Worm (Caenorhabditis elegans) whole organism, early embryonic: ENCODE measurements around the gene K11H12.9.

Source experiments
- B0310.2 ChIP-seq: sonication (generic microtip); optimal IDR thresholded peaks from 2 replicates; lab custom pipeline; 2016; ENCODE audit warnings: mild to moderate bottlenecking, missing genetic modification characterization, missing compliant biosample characterization
- F13C5.2 ChIP-seq: sonication (generic microtip); optimal IDR thresholded peaks from 2 replicates; lab custom pipeline; 2017; ENCODE audit warnings: mild to moderate bottlenecking, missing genetic modification characterization, inconsistent platforms, missing compliant biosample characterization
- aly-1 ChIP-seq: sonication (generic microtip); optimal IDR thresholded peaks from 2 replicates; lab custom pipeline; 2016; ENCODE audit warnings: missing genetic modification characterization, missing compliant biosample characterization
- ama-1 ChIP-seq: fragments of 150-350 bp; optimal IDR thresholded peaks from 2 replicates; lab custom pipeline; 2014
- ceh-13 ChIP-seq: fragments of 200-800 bp; sonication (Bioruptor generic); optimal IDR thresholded peaks from 2 replicates; lab custom pipeline; 2018; ENCODE audit warnings: mild to moderate bottlenecking, missing genetic modification characterization, missing compliant biosample characterization
- ceh-36 ChIP-seq: sonication (generic microtip); optimal IDR thresholded peaks from 2 replicates; lab custom pipeline; 2016; ENCODE audit warnings: missing genetic modification characterization, inconsistent platforms, missing compliant biosample characterization
- ets-7 ChIP-seq: sonication (generic microtip); optimal IDR thresholded peaks from 2 replicates; lab custom pipeline; 2016; ENCODE audit warnings: missing genotype, missing genetic modification characterization, missing compliant biosample characterization
- flt-1 ChIP-seq: fragments of 200-800 bp; sonication (Bioruptor generic); IDR thresholded peaks from 2 replicates; pipeline ENCODE4 v1.3.6; 2022; ENCODE audit warnings: missing genetic modification characterization, missing compliant biosample characterization
- hmbx-1 ChIP-seq: sonication (generic microtip); optimal IDR thresholded peaks from 2 replicates; lab custom pipeline; 2016; ENCODE audit warnings: mild to moderate bottlenecking, missing genetic modification characterization, missing compliant biosample characterization
- hmg-4 ChIP-seq: fragments of 200-800 bp; sonication (Bioruptor generic); optimal IDR thresholded peaks from 2 replicates; lab custom pipeline; 2018; ENCODE audit warnings: mild to moderate bottlenecking, missing genetic modification characterization, missing compliant biosample characterization
- hnd-1 ChIP-seq: sonication (generic microtip); optimal IDR thresholded peaks from 2 replicates; lab custom pipeline; 2016; ENCODE audit warnings: missing genetic modification characterization, missing compliant biosample characterization
- pes-1 ChIP-seq: fragments of 200-800 bp; sonication (Bioruptor generic); IDR thresholded peaks from 2 replicates; pipeline ENCODE4 v1.3.6; 2022; ENCODE audit warnings: missing genetic modification reagents, missing genetic modification characterization, missing compliant biosample characterization
- scrt-1 ChIP-seq: fragments of 200-800 bp; sonication (Bioruptor generic); IDR thresholded peaks from 2 replicates; pipeline ENCODE4 v1.3.6; 2022; ENCODE audit warnings: missing genetic modification characterization, missing compliant biosample characterization
- sea-1 ChIP-seq: fragments of 200-800 bp; sonication (Bioruptor generic); conservative IDR thresholded peaks from 2 replicates; pipeline ENCODE4 v1.3.6; 2022; ENCODE audit warnings: missing genetic modification characterization, missing compliant biosample characterization
- tbx-11 ChIP-seq: fragments of 200-800 bp; sonication (Bioruptor generic); IDR thresholded peaks from 2 replicates; pipeline ENCODE4 v1.3.6; 2022; ENCODE audit warnings: missing genetic modification characterization, missing compliant biosample characterization
- tbx-37 ChIP-seq: fragments of 200-800 bp; sonication (Bioruptor generic); conservative IDR thresholded peaks from 2 replicates; pipeline ENCODE4 v1.3.6; 2022; ENCODE audit warnings: missing genetic modification reagents, missing genetic modification characterization, missing compliant biosample characterization
- tra-4 ChIP-seq: sonication (generic microtip); optimal IDR thresholded peaks from 2 replicates; lab custom pipeline; 2017; ENCODE audit warnings: missing genetic modification characterization, missing compliant biosample characterization

K11H12.9 gene

DNA sequence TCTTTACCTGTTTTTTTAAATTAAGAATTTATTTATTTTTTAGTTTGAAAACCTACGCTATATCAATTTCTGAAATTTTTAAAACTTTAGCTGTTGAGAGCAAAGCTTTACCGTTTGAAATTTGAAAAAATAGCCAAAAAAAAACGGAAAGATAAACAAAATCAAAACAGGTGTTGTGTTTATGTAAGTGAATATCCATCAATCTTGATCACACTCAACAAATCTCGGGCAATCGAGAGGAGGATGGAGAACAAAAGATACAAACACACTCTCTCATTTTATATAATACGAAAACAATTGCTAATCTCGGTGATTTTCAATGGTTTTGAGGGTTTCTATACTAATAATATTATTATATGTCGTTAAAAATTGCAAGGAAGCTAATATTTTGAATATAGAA is 12.2 kb downstream of the K11H12.9 start:
- no peak for TF ChIP-seq ceh-13 (GFP tag; lab: Kevin White, UChicago)
- TF ChIP-seq tbx-11 = no peak
- TF ChIP-seq pes-1 (GFP tag; lab: Robert Waterston, UW) = no peak
- TF ChIP-seq tra-4 (tag; lab: Kevin White, UChicago) = no peak
- TF ChIP-seq ceh-36 (tag; lab: Kevin White, UChicago) = no peak
- TF ChIP-seq hnd-1 (tag; lab: Kevin White, UChicago) = no peak
- no peak for TF ChIP-seq B0310.2 (tag; lab: Kevin White, UChicago)
- no peak for TF ChIP-seq hmg-4 (GFP tag; lab: Kevin White, UChicago)
- no peak for TF ChIP-seq hmbx-1
- no peak for TF ChIP-seq flt-1 (GFP tag; lab: Robert Waterston, UW)
- TF ChIP-seq tbx-37 (GFP tag; lab: Robert Waterston, UW) = no peak
- TF ChIP-seq F13C5.2 (tag; lab: Kevin White, UChicago) = no peak
- TF ChIP-seq scrt-1 (GFP tag; lab: Robert Waterston, UW) = no peak
- no peak for TF ChIP-seq sea-1
- TF ChIP-seq aly-1 (tag; lab: Kevin White, UChicago) = no peak

DNA sequence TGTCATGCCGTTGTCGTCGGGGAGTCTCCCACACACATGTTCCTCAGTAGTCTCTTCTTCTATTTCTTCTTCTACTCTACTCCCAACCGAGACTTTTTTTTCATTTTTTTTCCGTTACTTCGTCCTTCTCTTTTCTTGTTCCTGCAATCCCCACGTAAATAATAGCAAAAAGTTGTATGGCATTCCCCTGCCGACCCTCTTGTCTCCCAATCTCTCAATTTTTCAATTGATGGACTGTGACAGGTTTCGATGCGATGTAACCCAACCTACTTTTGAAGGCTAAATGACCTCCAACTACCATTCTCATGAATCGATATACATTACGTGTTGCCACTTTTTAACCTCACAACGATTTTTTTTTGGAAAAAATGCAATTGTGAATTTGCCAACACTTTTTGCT is 14.7 kb downstream of the K11H12.9 start:
- no peak for TF ChIP-seq ama-1 (lab: Kevin White, UChicago)
- TF ChIP-seq hmbx-1 = no peak
- no peak for TF ChIP-seq ets-7 (tag; lab: Kevin White, UChicago)
- TF ChIP-seq tra-4 (tag; lab: Kevin White, UChicago) = no peak
- TF ChIP-seq aly-1 (tag; lab: Kevin White, UChicago) = no peak
- no peak for TF ChIP-seq hnd-1 (tag; lab: Kevin White, UChicago)
- no peak for TF ChIP-seq sea-1

ce11 chrIV:665225-665624 is 15.8 kb downstream of the K11H12.9 start, which contains the start of gene K11H12.7:
TSS of gene K11H12.7 (plus strand) at chrIV:665525.
- TF ChIP-seq hnd-1 (tag; lab: Kevin White, UChicago) = no peak
- no peak for TF ChIP-seq F13C5.2 (tag; lab: Kevin White, UChicago)
- no peak for TF ChIP-seq tbx-11
- no peak for TF ChIP-seq tra-4 (tag; lab: Kevin White, UChicago)
- TF ChIP-seq B0310.2 (tag; lab: Kevin White, UChicago) = no peak
- no peak for TF ChIP-seq scrt-1 (GFP tag; lab: Robert Waterston, UW)
- no peak for TF ChIP-seq aly-1 (tag; lab: Kevin White, UChicago)
- no peak for TF ChIP-seq hmg-4 (GFP tag; lab: Kevin White, UChicago)
- no peak for TF ChIP-seq sea-1
- TF ChIP-seq ets-7 (tag; lab: Kevin White, UChicago) = no peak
- TF ChIP-seq tbx-37 (GFP tag; lab: Robert Waterston, UW) = no peak
- TF ChIP-seq ceh-36 (tag; lab: Kevin White, UChicago) = no peak
- TF ChIP-seq ceh-13 (GFP tag; lab: Kevin White, UChicago) = no peak
- no peak for TF ChIP-seq hmbx-1
- no peak for TF ChIP-seq pes-1 (GFP tag; lab: Robert Waterston, UW)

DNA sequence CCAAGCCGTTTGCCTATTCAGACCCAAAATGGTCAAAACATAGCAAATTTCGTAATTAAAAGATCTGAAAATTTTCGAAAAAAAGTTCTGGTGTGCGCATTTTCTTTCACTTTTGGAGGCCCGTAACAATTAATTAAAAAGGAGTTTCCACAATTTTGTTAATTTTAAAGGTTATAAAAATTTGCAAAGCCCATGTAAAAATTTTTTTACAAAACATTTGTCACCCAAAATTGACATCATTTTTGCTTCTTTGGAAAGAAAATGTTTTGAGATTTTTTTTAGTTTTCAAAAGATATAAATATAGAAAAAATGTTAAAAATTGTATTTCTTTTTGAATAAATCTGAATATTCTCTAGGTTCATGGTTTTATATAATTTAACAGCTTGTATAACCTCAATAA is 17.5 kb downstream of the K11H12.9 start, which contains the start of gene K11H12.6:
Gene K11H12.6 (plus strand): TSS at position 301 of the 400 bp plus-strand sequence.
- TF ChIP-seq B0310.2 (tag; lab: Kevin White, UChicago) = no peak

DNA sequence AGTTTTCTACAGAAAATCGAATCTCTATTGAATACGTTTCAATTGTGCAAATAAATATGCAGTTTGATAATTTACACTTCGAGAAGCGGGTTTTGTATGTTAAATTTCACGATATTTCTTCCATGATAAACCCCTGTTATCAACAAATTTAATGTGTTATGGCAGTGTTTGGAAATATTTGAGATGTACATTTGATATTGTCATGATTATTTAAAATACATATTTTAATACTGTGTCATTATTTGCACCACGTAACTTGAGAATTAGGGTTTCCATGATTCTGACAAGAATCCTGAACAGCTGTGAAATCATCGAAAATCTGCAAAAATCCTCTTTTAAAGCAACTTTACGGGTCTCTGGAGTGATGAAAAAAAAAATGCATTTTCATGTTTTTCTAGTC is 21.0 kb downstream of the K11H12.9 start, which contains the start of gene K11H12.11:
Gene K11H12.11 (minus strand): TSS at position 101 of the 400 bp plus-strand sequence.
- TF ChIP-seq B0310.2 (tag; lab: Kevin White, UChicago) (no peak), pes-1 (GFP tag; lab: Robert Waterston, UW) (no peak), tra-4 (tag; lab: Kevin White, UChicago) (no peak), aly-1 (tag; lab: Kevin White, UChicago) (no peak), tbx-11 (no peak), ceh-13 (GFP tag; lab: Kevin White, UChicago) (no peak)

ce11 chrIV:673313-673712 is 23.8 kb downstream of the K11H12.9 start, which contains the start of gene K11H12.3:
TSS of gene K11H12.3 (minus strand) at chrIV:673480.
- TF ChIP-seq flt-1 (GFP tag; lab: Robert Waterston, UW) (no peak), ceh-36 (tag; lab: Kevin White, UChicago) (no peak), pes-1 (GFP tag; lab: Robert Waterston, UW) (no peak), tbx-37 (GFP tag; lab: Robert Waterston, UW) (no peak), hmbx-1 (no peak), aly-1 (tag; lab: Kevin White, UChicago) (no peak), tra-4 (tag; lab: Kevin White, UChicago) (no peak)

DNA sequence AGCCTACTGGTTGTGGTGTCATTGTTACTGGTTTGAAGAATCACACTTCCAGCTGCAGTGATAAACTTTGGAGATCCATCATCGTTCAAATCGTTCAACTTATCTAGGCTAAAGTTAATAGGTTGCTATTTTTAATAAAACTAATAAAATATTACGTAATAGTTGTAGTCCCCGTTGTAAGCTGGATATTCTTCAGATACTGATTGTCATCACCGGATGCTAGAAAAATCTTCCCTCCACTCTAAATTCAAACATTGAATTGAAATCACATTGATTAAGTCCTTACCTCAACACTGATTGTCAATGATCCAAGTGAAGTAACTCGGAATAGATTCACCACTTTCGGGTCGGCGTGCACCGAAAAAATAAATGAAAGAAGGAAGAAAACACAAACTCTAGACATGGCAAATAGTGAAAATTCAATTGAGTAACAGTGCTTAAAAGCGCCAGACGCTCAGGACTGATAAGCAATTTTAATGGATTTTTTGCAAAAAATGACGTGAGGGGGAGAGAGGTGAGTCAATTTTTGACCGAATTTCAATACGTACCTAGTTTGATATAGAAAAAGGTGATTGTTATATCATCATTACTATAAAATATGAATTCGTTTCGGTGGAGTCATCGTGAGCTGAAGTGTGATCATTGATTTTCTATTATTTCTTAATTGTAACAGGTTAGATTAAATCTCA is 26.1 kb downstream of the K11H12.9 start, which contains the start of the genes K11H12.4 and K11H12.10:
Gene K11H12.4 (minus strand): TSS at position 413 of the 689 bp plus-strand sequence.
Gene K11H12.10 (plus strand): TSS at position 605 of the 689 bp plus-strand sequence.
- TF ChIP-seq scrt-1 (GFP tag; lab: Robert Waterston, UW) (no peak), tbx-11 (no peak), hmg-4 (GFP tag; lab: Kevin White, UChicago) (no peak), ama-1 (lab: Kevin White, UChicago) (no peak), sea-1 (no peak), hnd-1 (tag; lab: Kevin White, UChicago) (no peak), F13C5.2 (tag; lab: Kevin White, UChicago) (no peak), ets-7 (tag; lab: Kevin White, UChicago) (no peak), ceh-36 (tag; lab: Kevin White, UChicago) (no peak)

ce11 chrIV:676280-676679 is 26.8 kb downstream of the K11H12.9 start, which contains the start of gene K11H12.5:
TSS of gene K11H12.5 (plus strand) at chrIV:676580.
- TF ChIP-seq scrt-1 (GFP tag; lab: Robert Waterston, UW) (no peak), hmbx-1 (no peak), F13C5.2 (tag; lab: Kevin White, UChicago) (no peak), flt-1 (GFP tag; lab: Robert Waterston, UW) (no peak), tra-4 (tag; lab: Kevin White, UChicago) (no peak), ceh-13 (GFP tag; lab: Kevin White, UChicago) (no peak), ceh-36 (tag; lab: Kevin White, UChicago) (no peak), ets-7 (tag; lab: Kevin White, UChicago) (no peak), sea-1 (no peak), aly-1 (tag; lab: Kevin White, UChicago) (no peak), tbx-11 (no peak), hmg-4 (GFP tag; lab: Kevin White, UChicago) (no peak), B0310.2 (tag; lab: Kevin White, UChicago) (no peak), tbx-37 (GFP tag; lab: Robert Waterston, UW) (no peak)
